Fruit fly (Drosophila melanogaster) whole organism, prepupa: ENCODE results near the gene CHKov1.

Source experiments
- Blimp-1 ChIP-seq: fragments of 200-800 bp; sonication (Bioruptor generic); optimal IDR thresholded peaks from 3 replicates; lab custom pipeline; 2017; ENCODE audit warnings: missing biosample characterization, missing genetic modification characterization, mild to moderate bottlenecking, moderate library complexity, missing genetic modification reagents
- CG10631 ChIP-seq: fragments of 200-800 bp; sonication (Bioruptor generic); optimal IDR thresholded peaks from 2 replicates; lab custom pipeline; 2016; ENCODE audit warnings: missing biosample characterization, missing genetic modification characterization
- CG11294 ChIP-seq: fragments of 200-800 bp; sonication (Bioruptor generic); IDR thresholded peaks from 2 replicates; pipeline ENCODE4 v1.3.6; 2022; ENCODE audit warnings: missing biosample characterization, missing genetic modification characterization
- CG11762 ChIP-seq: fragments of 200-800 bp; sonication (Bioruptor generic); optimal IDR thresholded peaks from 3 replicates; lab custom pipeline; 2016; ENCODE audit warnings: missing biosample characterization, missing genetic modification characterization; ENCODE audit not compliant: insufficient read depth
- CG11902 ChIP-seq: fragments of 200-800 bp; sonication (Bioruptor generic); optimal IDR thresholded peaks from 3 replicates; lab custom pipeline; 2016; ENCODE audit warnings: missing biosample characterization, missing genetic modification characterization
- CG15336 ChIP-seq: fragments of 200-800 bp; sonication (Bioruptor generic); IDR thresholded peaks from 2 replicates; pipeline ENCODE4 v1.3.6; 2022; ENCODE audit warnings: missing biosample characterization, missing genetic modification characterization
- CG1621 ChIP-seq: fragments of 200-800 bp; sonication (Bioruptor generic); optimal IDR thresholded peaks from 3 replicates; lab custom pipeline; 2018; ENCODE audit warnings: missing biosample characterization, mild to moderate bottlenecking, missing genetic modification characterization
- CG32006 ChIP-seq: fragments of 200-800 bp; sonication (Bioruptor generic); optimal IDR thresholded peaks from 3 replicates; lab custom pipeline; 2017; ENCODE audit warnings: missing biosample characterization, mild to moderate bottlenecking, missing genetic modification characterization
- CG4318 ChIP-seq: fragments of 200-800 bp; sonication (Bioruptor generic); optimal IDR thresholded peaks from 3 replicates; lab custom pipeline; 2017; ENCODE audit warnings: missing biosample characterization, mild to moderate bottlenecking, missing genetic modification characterization
- CG6163 ChIP-seq: fragments of 200-800 bp; sonication (Bioruptor generic); IDR thresholded peaks from 3 replicates; pipeline ENCODE4 v1.3.6; 2022; ENCODE audit warnings: missing biosample characterization, missing genetic modification characterization
- CG6276 ChIP-seq: fragments of 200-800 bp; sonication (Bioruptor generic); optimal IDR thresholded peaks from 2 replicates; lab custom pipeline; 2017; ENCODE audit warnings: missing biosample characterization, mild to moderate bottlenecking, missing genetic modification characterization
- CG7368 ChIP-seq: fragments of 200-800 bp; sonication (Bioruptor generic); optimal IDR thresholded peaks from 3 replicates; lab custom pipeline; 2016; ENCODE audit warnings: missing biosample characterization, missing genetic modification characterization
- CG8119 ChIP-seq: fragments of 200-800 bp; sonication (Bioruptor generic); IDR thresholded peaks from 3 replicates; pipeline ENCODE4 v1.3.6; 2022; ENCODE audit warnings: missing biosample characterization, missing genetic modification characterization
- CG8319 ChIP-seq: fragments of 200-800 bp; sonication (Bioruptor generic); optimal IDR thresholded peaks from 3 replicates; lab custom pipeline; 2016; ENCODE audit warnings: missing biosample characterization, missing genetic modification characterization
- CG9139 ChIP-seq: fragments of 200-800 bp; sonication (Bioruptor generic); optimal IDR thresholded peaks from 3 replicates; lab custom pipeline; 2017; ENCODE audit warnings: missing biosample characterization, mild to moderate bottlenecking, missing genetic modification characterization
- Eip78C ChIP-seq: fragments of 200-800 bp; sonication (Bioruptor generic); peaks from one replicate; lab custom pipeline; 2016; ENCODE audit warnings: missing biosample characterization, missing genetic modification characterization
- Eip93F ChIP-seq: fragments of 200-800 bp; sonication (Bioruptor generic); optimal IDR thresholded peaks from 2 replicates; lab custom pipeline; 2016; ENCODE audit warnings: missing biosample characterization, mild to moderate bottlenecking, missing genetic modification characterization
- Ets21C ChIP-seq: fragments of 200-800 bp; sonication (Bioruptor generic); optimal IDR thresholded peaks from 3 replicates; lab custom pipeline; 2016; ENCODE audit warnings: missing biosample characterization, missing genetic modification characterization
- Ets96B ChIP-seq: fragments of 200-800 bp; optimal IDR thresholded peaks from 2 replicates; lab custom pipeline; 2019; ENCODE audit warnings: missing biosample characterization, mild to moderate bottlenecking, missing genetic modification characterization, moderate library complexity
- Hr4 ChIP-seq: fragments of 200-800 bp; sonication (Bioruptor generic); optimal IDR thresholded peaks from 3 replicates; lab custom pipeline; 2016; ENCODE audit warnings: missing biosample characterization, missing genetic modification characterization
- Lpt ChIP-seq: fragments of 200-800 bp; sonication (Bioruptor generic); optimal IDR thresholded peaks from 3 replicates; lab custom pipeline; 2016; ENCODE audit warnings: missing biosample characterization, missing genetic modification characterization
- Sox102F ChIP-seq: fragments of 200-800 bp; sonication (Bioruptor generic); optimal IDR thresholded peaks from 2 replicates; lab custom pipeline; 2016; ENCODE audit warnings: missing biosample characterization, mild to moderate bottlenecking, missing genetic modification characterization
- Sox14 ChIP-seq: fragments of 200-800 bp; sonication (Bioruptor generic); optimal IDR thresholded peaks from 3 replicates; lab custom pipeline; 2016; ENCODE audit warnings: missing biosample characterization, missing genetic modification characterization
- acj6 ChIP-seq: fragments of 200-800 bp; sonication (Bioruptor generic); optimal IDR thresholded peaks from 3 replicates; lab custom pipeline; 2016; ENCODE audit warnings: missing biosample characterization, missing genetic modification characterization
- cyc ChIP-seq: fragments of 200-800 bp; sonication (Bioruptor generic); optimal IDR thresholded peaks from 3 replicates; lab custom pipeline; 2016; ENCODE audit warnings: missing biosample characterization, missing genetic modification characterization
- dac ChIP-seq: fragments of 200-800 bp; sonication (Bioruptor generic); optimal IDR thresholded peaks from 2 replicates; lab custom pipeline; 2017; ENCODE audit warnings: missing biosample characterization, mild to moderate bottlenecking, missing genetic modification characterization
- eg ChIP-seq: fragments of 200-800 bp; sonication (Bioruptor generic); IDR thresholded peaks from 3 replicates; pipeline ENCODE4 v1.3.6; 2022; ENCODE audit warnings: missing biosample characterization, missing genetic modification characterization
- esn ChIP-seq: fragments of 200-800 bp; sonication (Bioruptor generic); optimal IDR thresholded peaks from 2 replicates; lab custom pipeline; 2016; ENCODE audit warnings: missing biosample characterization, mild to moderate bottlenecking, missing genetic modification characterization, moderate library complexity
- fd59A ChIP-seq: fragments of 200-800 bp; sonication (Bioruptor generic); optimal IDR thresholded peaks from 2 replicates; lab custom pipeline; 2017; ENCODE audit warnings: missing biosample characterization, mild to moderate bottlenecking, missing genetic modification characterization, missing genetic modification reagents
- fd85E ChIP-seq: fragments of 200-800 bp; sonication (Bioruptor generic); optimal IDR thresholded peaks from 3 replicates; lab custom pipeline; 2016; ENCODE audit warnings: missing biosample characterization, missing genetic modification characterization
- fkh ChIP-seq: fragments of 200-800 bp; sonication (Bioruptor generic); optimal IDR thresholded peaks from 3 replicates; lab custom pipeline; 2017; ENCODE audit warnings: missing biosample characterization, mild to moderate bottlenecking, missing genetic modification characterization, moderate library complexity
- lz ChIP-seq: fragments of 200-800 bp; sonication (Bioruptor generic); optimal IDR thresholded peaks from 3 replicates; lab custom pipeline; 2016; ENCODE audit warnings: missing biosample characterization, missing genetic modification characterization
- net ChIP-seq: fragments of 200-800 bp; sonication (Bioruptor generic); optimal IDR thresholded peaks from 3 replicates; lab custom pipeline; 2016; ENCODE audit warnings: missing biosample characterization, missing genetic modification characterization
- pdm3 ChIP-seq: fragments of 200-800 bp; sonication (Bioruptor generic); optimal IDR thresholded peaks from 3 replicates; lab custom pipeline; 2016; ENCODE audit warnings: missing biosample characterization, missing genetic modification characterization
- salr ChIP-seq, 2 experiments: fragments of 200-800 bp; sonication (Bioruptor generic); optimal IDR thresholded peaks; 3 replicates each; lab custom pipeline; 2016 to 2018; ENCODE audit warnings: missing biosample characterization in 2 of 2, missing genetic modification characterization in 2 of 2, mild to moderate bottlenecking in 1 of 2
- ss ChIP-seq, 2 experiments: fragments of 200-800 bp; sonication (Bioruptor generic); optimal IDR thresholded peaks; 2 replicates in 1 of 2; 3 replicates in 1 of 2; lab custom pipeline; 2017 to 2018; ENCODE audit warnings: mild to moderate bottlenecking in 2 of 2, missing biosample characterization in 2 of 2, missing genetic modification characterization in 2 of 2, moderate library complexity in 1 of 2
- svp ChIP-seq: fragments of 200-800 bp; sonication (Bioruptor generic); peaks from one replicate; lab custom pipeline; 2016; ENCODE audit warnings: missing biosample characterization, missing genetic modification characterization
- topi ChIP-seq: fragments of 200-800 bp; sonication (Bioruptor generic); optimal IDR thresholded peaks from 3 replicates; lab custom pipeline; 2016; ENCODE audit warnings: missing biosample characterization, missing genetic modification characterization
- vri ChIP-seq: fragments of 200-800 bp; sonication (Bioruptor generic); optimal IDR thresholded peaks from 3 replicates; lab custom pipeline; 2016; ENCODE audit warnings: missing biosample characterization, mild to moderate bottlenecking, missing genetic modification characterization

The CHKov1 gene

DNA sequence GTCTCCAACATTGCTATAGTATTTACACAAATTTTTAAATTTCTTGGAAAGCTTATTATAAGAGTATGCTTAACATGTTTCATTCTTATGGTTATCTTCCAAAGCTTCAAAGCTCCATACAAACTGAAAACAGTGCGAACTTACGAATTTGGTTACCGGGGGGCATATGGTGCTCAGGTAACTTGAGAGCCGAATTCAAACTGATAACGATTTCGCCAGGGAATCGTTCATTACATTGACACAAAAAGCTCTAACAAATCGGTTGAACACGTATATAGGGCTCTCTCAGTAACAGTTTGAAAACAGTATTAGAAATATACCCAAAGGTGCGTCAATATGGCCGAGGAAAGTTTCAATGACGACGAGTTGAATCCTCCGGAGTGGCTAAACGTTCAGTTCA is 28.5 kb downstream of the CHKov1 start, which contains the start of gene CG13659:
CG13659 (plus strand) TSS at position 317 of the 400 bp plus-strand sequence.
- TF ChIP-seq vri (GFP tag; lab: Kevin White, UChicago) = peak; percentile 3
- no peak for TF ChIP-seq topi (GFP tag; lab: Kevin White, UChicago)
- TF ChIP-seq salr (GFP tag; optimal IDR thresholded peaks at IDR 0.05; lab: Kevin White, UChicago) = no peak
- no peak for TF ChIP-seq CG11762 (GFP tag; lab: Kevin White, UChicago)
- TF ChIP-seq acj6 (GFP tag; lab: Kevin White, UChicago) = no peak
- TF ChIP-seq esn (GFP tag; lab: Kevin White, UChicago) = no peak
- TF ChIP-seq dac = no peak
- no peak for TF ChIP-seq Ets21C (GFP tag; lab: Kevin White, UChicago)

DNA sequence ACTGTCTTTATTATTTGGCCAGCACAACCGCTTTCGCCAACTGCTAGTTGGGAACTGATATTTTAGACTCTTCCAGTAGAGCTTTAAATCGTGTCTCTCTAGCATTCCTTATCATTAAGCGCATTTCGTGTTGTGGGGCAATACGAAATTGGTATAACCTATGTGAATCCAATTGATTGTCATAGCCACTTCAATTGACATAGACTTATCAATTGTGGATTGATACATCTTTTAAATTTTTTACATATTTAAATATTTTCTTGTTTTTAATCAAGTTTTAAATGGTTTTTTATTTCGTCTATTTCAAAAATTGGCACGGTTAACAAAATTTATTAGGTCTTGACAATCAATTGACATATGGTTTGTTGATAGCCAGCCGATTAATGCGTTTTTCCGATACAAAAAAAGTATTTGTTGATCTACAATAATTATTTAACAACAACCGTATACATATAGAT is 29.6 kb downstream of the CHKov1 start, which contains the start of gene CG31288:
CG31288 (minus strand) TSS at position 51 of the 458 bp plus-strand sequence.
- TF ChIP-seq Blimp-1 (GFP tag; lab: Kevin White, UChicago) (no peak), Eip93F (no peak), topi (GFP tag; lab: Kevin White, UChicago) (no peak)

DNA sequence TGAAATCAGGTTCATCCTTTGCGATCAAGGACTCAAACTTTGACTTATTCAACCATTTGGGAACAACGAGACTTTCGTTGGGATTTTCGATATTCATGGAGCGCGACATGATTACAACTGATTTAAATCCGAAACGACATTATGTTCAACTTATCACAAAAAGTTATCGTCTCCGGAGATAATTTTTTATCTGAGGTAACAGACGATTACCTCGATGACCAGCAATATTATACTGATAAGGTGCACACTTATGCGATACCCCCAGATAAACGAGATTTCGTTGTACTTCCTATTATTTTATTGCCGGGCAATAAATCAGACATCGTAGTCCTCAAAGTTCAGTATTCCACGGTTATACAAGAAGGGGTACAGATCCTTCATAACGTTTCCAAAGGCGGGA is 31.4 kb downstream of the CHKov1 start, which contains the start of gene CG31097:
CG31097 (minus strand) TSS at position 101 of the 400 bp plus-strand sequence.
- TF ChIP-seq topi (GFP tag; lab: Kevin White, UChicago) = no peak
- TF ChIP-seq CG6163 (GFP tag; lab: Robert Waterston, UW) = no peak
- no peak for TF ChIP-seq Sox102F (GFP tag; lab: Kevin White, UChicago)

dm6 chr3R:25295320-25296020 is 33.6 kb downstream of the CHKov1 start, which contains the start of gene CG31102:
TSS of gene CG31102 (minus strand) at chr3R:25295594.
- TF ChIP-seq svp (GFP tag; lab: Kevin White, UChicago) (peak; percentile 90), net (GFP tag; lab: Kevin White, UChicago) (no peak), Eip78C (GFP tag; lab: Kevin White, UChicago) (no peak), CG32006 (GFP tag; lab: Kevin White, UChicago) (no peak), esn (GFP tag; lab: Kevin White, UChicago) (peak; percentile 5), CG9139 (GFP tag; lab: Kevin White, UChicago) (no peak), fkh (GFP tag; lab: Kevin White, UChicago) (no peak), Lpt (GFP tag; lab: Kevin White, UChicago) (no peak), acj6 (GFP tag; lab: Kevin White, UChicago) (no peak), Hr4 (no peak), CG7368 (no peak), Ets21C (GFP tag; lab: Kevin White, UChicago) (no peak), CG1621 (tag; lab: Kevin White, UChicago) (no peak), CG6276 (peak; percentile 21), vri (GFP tag; lab: Kevin White, UChicago) (peak; percentile 79), ss (GFP tag; optimal IDR thresholded peaks at IDR 0.05; lab: Kevin White, UChicago) (peak in 1 of 2 experiments; percentile 4), CG11294 (GFP tag; lab: Robert Waterston, UW) (no peak)

- no peak; the same call in 1 of the 3 replicates for TF ChIP-seq CG6163 (GFP tag; lab: Robert Waterston, UW)
- no peak for TF ChIP-seq fd59A
- no peak for TF ChIP-seq pdm3
- TF ChIP-seq CG6276 = peak; percentile 32
- no peak for TF ChIP-seq fd85E
- TF ChIP-seq CG8119 = no peak
- TF ChIP-seq CG4318 (GFP tag; lab: Kevin White, UChicago) = no peak
- TF ChIP-seq CG8319 = no peak
- no peak for TF ChIP-seq CG32006 (GFP tag; lab: Kevin White, UChicago)
- TF ChIP-seq lz (GFP tag; lab: Kevin White, UChicago) = no peak
- TF ChIP-seq Sox14 = no peak
- TF ChIP-seq CG11762 (GFP tag; lab: Kevin White, UChicago) = no peak
- TF ChIP-seq CG15336 (GFP tag; lab: Robert Waterston, UW) = no peak; the same call in 1 of the 2 replicates
- TF ChIP-seq CG10631 (GFP tag; lab: Kevin White, UChicago) = no peak
- TF ChIP-seq Lpt (GFP tag; lab: Kevin White, UChicago) = no peak
- no peak for TF ChIP-seq dac
- no peak for TF ChIP-seq cyc (GFP tag; lab: Kevin White, UChicago)
- no peak for TF ChIP-seq topi (GFP tag; lab: Kevin White, UChicago)
- TF ChIP-seq vri (GFP tag; lab: Kevin White, UChicago) = peak; percentile 33
- TF ChIP-seq Ets96B (tag; lab: Kevin White, UChicago) = no peak
- TF ChIP-seq fkh (GFP tag; lab: Kevin White, UChicago) = peak; percentile 75
- TF ChIP-seq net (GFP tag; lab: Kevin White, UChicago) = no peak
- TF ChIP-seq eg = no peak
- peak; percentile 3 for TF ChIP-seq Sox102F (GFP tag; lab: Kevin White, UChicago)
- no peak for TF ChIP-seq CG11902 (GFP tag; lab: Kevin White, UChicago)
- TF ChIP-seq svp (GFP tag; lab: Kevin White, UChicago) = no peak
Measured at dm6 chr3R:25292864-25293284, 36.2 kb downstream of the CHKov1 start, which contains the start of gene CG31098. TSS of gene CG31098 (minus strand) at chr3R:25292977.
